Worm (Caenorhabditis elegans) whole organism, L1 larva: ENCODE results near the gene dyn-1.

Source experiments
- alr-1 ChIP-seq: fragments of 200-800 bp; sonication (Bioruptor generic); optimal IDR thresholded peaks from 2 replicates; lab custom pipeline; 2018; ENCODE audit warnings: borderline replicate concordance, mild to moderate bottlenecking, missing genetic modification characterization, missing compliant biosample characterization
- blmp-1 ChIP-seq: fragments of 150-350 bp; optimal IDR thresholded peaks from 2 replicates; lab custom pipeline; 2014; ENCODE audit warnings: missing biosample characterization, missing genetic modification characterization
- ceh-82 ChIP-seq, 3 experiments: fragments of 150-350 bp in 1 of 3; sonication (generic microtip) in 2 of 3; optimal IDR thresholded peaks; 2 replicates each; lab custom pipeline; 2014 to 2017; ENCODE audit warnings: missing biosample characterization in 3 of 3, missing genetic modification characterization in 3 of 3
- elt-2 ChIP-seq: sonication (generic microtip); optimal IDR thresholded peaks from 2 replicates; lab custom pipeline; 2016; ENCODE audit warnings: missing genetic modification characterization, mild to moderate bottlenecking, inconsistent platforms, missing compliant biosample characterization, missing genetic modification reagents
- nhr-11 ChIP-seq: fragments of 150-350 bp; optimal IDR thresholded peaks from 2 replicates; lab custom pipeline; 2014; ENCODE audit warnings: missing biosample characterization, missing genetic modification characterization
- nhr-19 ChIP-seq: fragments of 200-800 bp; sonication (Bioruptor generic); conservative IDR thresholded peaks from 2 replicates; pipeline ENCODE4 v1.3.6; 2022; ENCODE audit warnings: missing genetic modification characterization, missing compliant biosample characterization
- pqm-1 ChIP-seq: sonication (generic microtip); optimal IDR thresholded peaks from 3 replicates; lab custom pipeline; 2017; ENCODE audit warnings: missing biosample characterization, missing genetic modification characterization
- zag-1 ChIP-seq: fragments of 150-350 bp; optimal IDR thresholded peaks from 2 replicates; lab custom pipeline; 2014; ENCODE audit warnings: missing biosample characterization, missing genetic modification characterization

DNA sequence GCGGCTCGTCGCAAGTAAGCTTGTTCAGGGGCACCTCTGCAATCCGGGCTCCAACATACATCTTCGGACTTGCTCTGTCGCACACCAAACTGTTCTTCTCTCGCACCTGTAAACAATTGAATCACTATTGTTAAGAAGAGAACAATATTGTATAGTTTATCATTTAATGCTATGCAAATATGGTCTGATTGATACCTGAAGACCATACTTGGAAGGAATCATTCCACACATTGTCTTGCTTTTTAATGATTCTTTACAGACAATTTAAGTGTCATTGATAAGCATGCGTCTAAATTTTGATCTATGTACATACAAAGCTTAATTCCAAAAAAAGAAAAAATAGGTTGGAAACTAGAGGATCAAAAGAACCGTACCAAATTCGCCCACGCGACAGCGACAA is 21.7 kb upstream of the dyn-1 start:
- no peak for TF ChIP-seq nhr-11 (tag; lab: Kevin White, UChicago)
- TF ChIP-seq alr-1 = no peak
- TF ChIP-seq blmp-1 (tag; lab: Kevin White, UChicago) = no peak
- TF ChIP-seq zag-1 (tag; lab: Kevin White, UChicago) = no peak
- peak; percentile 1 for TF ChIP-seq elt-2 (tag; lab: Kevin White, UChicago)
- TF ChIP-seq nhr-19 (GFP tag; lab: Robert Waterston, UW) = no peak
- no peak for TF ChIP-seq pqm-1 (tag; lab: Kevin White, UChicago)
- no peak for TF ChIP-seq ceh-82 (tag; optimal IDR thresholded peaks at IDR 0.05; lab: Kevin White, UChicago)
